Fruit fly (Drosophila melanogaster): ENCODE measurements around the gene Rtel1.

Rtel1 gene

dm6 chrX:5751949-5752348 lies 4.4 kb downstream of the Rtel1 start, which contains the start of gene CG15772:
Gene CG15772 (plus strand): TSS chrX:5752249.
- no peak for TF ChIP-seq usp (GFP tag; optimal IDR thresholded peaks at IDR 0.05)
- TF ChIP-seq CG8478 (optimal IDR thresholded peaks at IDR 0.05), result no peak
- no peak for TF ChIP-seq pan (optimal IDR thresholded peaks at IDR 0.05)
- TF ChIP-seq EcR (GFP tag; optimal IDR thresholded peaks at IDR 0.05), result no peak
- TF ChIP-seq psq (optimal IDR thresholded peaks at IDR 0.05), result no peak
- no peak for TF ChIP-seq Dll (optimal IDR thresholded peaks at IDR 0.05)

- TF ChIP-seq psq (optimal IDR thresholded peaks at IDR 0.05), result no peak
- TF ChIP-seq Dll (optimal IDR thresholded peaks at IDR 0.05), result no peak
- no peak for TF ChIP-seq usp (GFP tag; optimal IDR thresholded peaks at IDR 0.05)
- TF ChIP-seq CG8478 (optimal IDR thresholded peaks at IDR 0.05), result no peak
- TF ChIP-seq pan (optimal IDR thresholded peaks at IDR 0.05), result no peak
- TF ChIP-seq EcR (GFP tag; optimal IDR thresholded peaks at IDR 0.05), result no peak
Observed at dm6 chrX:5752838-5753237, 5.3 kb downstream of the Rtel1 start.

- TF ChIP-seq pan (optimal IDR thresholded peaks at IDR 0.05) (no peak), Dll (optimal IDR thresholded peaks at IDR 0.05) (peak; percentile 77)
Observed at dm6 chrX:5754837-5755828, 7.6 kb downstream of the Rtel1 start, which contains the start of the genes lin-52 and CG15771. Gene lin-52 (minus strand): TSS chrX:5754958. Gene CG15771 (plus strand): TSS chrX:5755574.

- TF ChIP-seq Dll (optimal IDR thresholded peaks at IDR 0.05) (no peak), pan (optimal IDR thresholded peaks at IDR 0.05) (no peak), CG8478 (optimal IDR thresholded peaks at IDR 0.05) (no peak), usp (GFP tag; optimal IDR thresholded peaks at IDR 0.05) (no peak), EcR (GFP tag; optimal IDR thresholded peaks at IDR 0.05) (no peak), psq (optimal IDR thresholded peaks at IDR 0.05) (no peak)
Observed at dm6 chrX:5756146-5756545, 8.6 kb downstream of the Rtel1 start.

- TF ChIP-seq pan (optimal IDR thresholded peaks at IDR 0.05), result no peak
Observed at dm6 chrX:5763443-5764000, 16.0 kb downstream of the Rtel1 start.

dm6 chrX:5764001-5764892 lies 16.7 kb downstream of the Rtel1 start, which contains the start of the genes MAPk-Ak2 and CG42699:
Gene MAPk-Ak2 (minus strand): TSS chrX:5764203.
Gene CG42699 (plus strand): TSS chrX:5764553.
- TF ChIP-seq psq (optimal IDR thresholded peaks at IDR 0.05), result no peak
- TF ChIP-seq CG8478 (optimal IDR thresholded peaks at IDR 0.05), result no peak
- TF ChIP-seq usp (GFP tag; optimal IDR thresholded peaks at IDR 0.05), result no peak

- TF ChIP-seq EcR (GFP tag; optimal IDR thresholded peaks at IDR 0.05) (no peak), Dll (optimal IDR thresholded peaks at IDR 0.05) (no peak), pan (optimal IDR thresholded peaks at IDR 0.05) (no peak), psq (optimal IDR thresholded peaks at IDR 0.05) (no peak), usp (GFP tag; optimal IDR thresholded peaks at IDR 0.05) (no peak), CG8478 (optimal IDR thresholded peaks at IDR 0.05) (no peak)
Observed at dm6 chrX:5766732-5767131, 19.2 kb downstream of the Rtel1 start.

- TF ChIP-seq pan (optimal IDR thresholded peaks at IDR 0.05) (no peak), psq (optimal IDR thresholded peaks at IDR 0.05) (no peak), CG8478 (optimal IDR thresholded peaks at IDR 0.05) (no peak), usp (GFP tag; optimal IDR thresholded peaks at IDR 0.05) (no peak), Dll (optimal IDR thresholded peaks at IDR 0.05) (no peak), EcR (GFP tag; optimal IDR thresholded peaks at IDR 0.05) (no peak)
Observed at dm6 chrX:5768602-5769251, 21.2 kb downstream of the Rtel1 start.

- peak; percentile 5 for TF ChIP-seq Dll (optimal IDR thresholded peaks at IDR 0.05)
- TF ChIP-seq CG8478 (optimal IDR thresholded peaks at IDR 0.05), result no peak
Observed at dm6 chrX:5770730-5771181, 23.2 kb downstream of the Rtel1 start, which contains the start of gene CG3097. Gene CG3097 (minus strand): TSS chrX:5770780.

- TF ChIP-seq CG8478 (optimal IDR thresholded peaks at IDR 0.05), result no peak
- TF ChIP-seq Dll (optimal IDR thresholded peaks at IDR 0.05), result no peak
- TF ChIP-seq usp (GFP tag; optimal IDR thresholded peaks at IDR 0.05), result no peak
- TF ChIP-seq EcR (GFP tag; optimal IDR thresholded peaks at IDR 0.05), result no peak
- TF ChIP-seq pan (optimal IDR thresholded peaks at IDR 0.05), result no peak
- no peak for TF ChIP-seq psq (optimal IDR thresholded peaks at IDR 0.05)
Observed at dm6 chrX:5772409-5772808, 24.9 kb downstream of the Rtel1 start.

- no peak for TF ChIP-seq CG8478 (optimal IDR thresholded peaks at IDR 0.05)
- no peak for TF ChIP-seq Dll (optimal IDR thresholded peaks at IDR 0.05)
- TF ChIP-seq usp (GFP tag; optimal IDR thresholded peaks at IDR 0.05), result no peak
- TF ChIP-seq EcR (GFP tag; optimal IDR thresholded peaks at IDR 0.05), result no peak
- TF ChIP-seq pan (optimal IDR thresholded peaks at IDR 0.05), result no peak
- TF ChIP-seq psq (optimal IDR thresholded peaks at IDR 0.05), result no peak
Observed at dm6 chrX:5776547-5776946, 29.0 kb downstream of the Rtel1 start, which contains the start of gene CG42264. Gene CG42264 (minus strand): TSS chrX:5776647.
